Fruit fly (Drosophila melanogaster) whole organism, adult: ENCODE data around the gene Tmhs.
A peak's percentile ranks its signal among the peaks of the same experiment; 100 is the strongest.

Experiments used
- CG11617 ChIP-seq: fragments of 200-800 bp; sonication (Bioruptor generic); optimal IDR thresholded peaks from 2 replicates; lab custom pipeline; 2017; ENCODE audit warnings: mild to moderate bottlenecking, missing biosample characterization, missing genetic modification reagents, missing genetic modification characterization
- CG12768 ChIP-seq: fragments of 200-800 bp; sonication (Bioruptor generic); optimal IDR thresholded peaks from 2 replicates; lab custom pipeline; 2017; ENCODE audit warnings: missing biosample characterization, missing genetic modification characterization, mild to moderate bottlenecking, moderate library complexity, missing genetic modification reagents
- CG14711 ChIP-seq: fragments of 200-800 bp; sonication (Bioruptor generic); optimal IDR thresholded peaks from 2 replicates; lab custom pipeline; 2018; ENCODE audit warnings: missing biosample characterization, mild to moderate bottlenecking, missing genetic modification characterization, moderate library complexity
- CG1620 ChIP-seq: fragments of 200-800 bp; sonication (Bioruptor generic); optimal IDR thresholded peaks from 2 replicates; lab custom pipeline; 2016; ENCODE audit warnings: missing biosample characterization, missing genetic modification characterization
- CG33017 ChIP-seq: fragments of 200-800 bp; sonication (Bioruptor generic); optimal IDR thresholded peaks from 2 replicates; lab custom pipeline; 2018; ENCODE audit warnings: missing biosample characterization, mild to moderate bottlenecking, missing genetic modification characterization, moderate library complexity
- CG5204 ChIP-seq: fragments of 200-800 bp; sonication (Bioruptor generic); optimal IDR thresholded peaks from 2 replicates; lab custom pipeline; 2016; ENCODE audit warnings: missing biosample characterization, missing genetic modification characterization
- CG7045 ChIP-seq: fragments of 200-800 bp; sonication (Bioruptor generic); optimal IDR thresholded peaks from 2 replicates; lab custom pipeline; 2017; ENCODE audit warnings: missing biosample characterization, mild to moderate bottlenecking, missing genetic modification characterization
- CG7101 ChIP-seq: fragments of 200-800 bp; sonication (Bioruptor generic); optimal IDR thresholded peaks from 2 replicates; lab custom pipeline; 2018; ENCODE audit warnings: missing biosample characterization, mild to moderate bottlenecking, missing genetic modification characterization, moderate library complexity
- Clk ChIP-seq: fragments of 200-800 bp; sonication (Bioruptor generic); optimal IDR thresholded peaks from 2 replicates; lab custom pipeline; 2017; ENCODE audit warnings: missing biosample characterization, missing genetic modification characterization
- Crg-1 ChIP-seq: fragments of 200-800 bp; sonication (Bioruptor generic); optimal IDR thresholded peaks from 2 replicates; lab custom pipeline; 2016; ENCODE audit warnings: missing biosample characterization, missing genetic modification characterization
- Hr96 ChIP-seq: fragments of 200-800 bp; sonication (Bioruptor generic); optimal IDR thresholded peaks from 2 replicates; lab custom pipeline; 2016; ENCODE audit warnings: missing biosample characterization, missing genetic modification characterization
- Mnt ChIP-seq: fragments of 200-800 bp; sonication (Bioruptor generic); optimal IDR thresholded peaks from 2 replicates; lab custom pipeline; 2016; ENCODE audit warnings: missing biosample characterization, mild to moderate bottlenecking, missing genetic modification characterization
- bab1 ChIP-seq: fragments of 200-800 bp; sonication (Bioruptor generic); optimal IDR thresholded peaks from 3 replicates; lab custom pipeline; 2019; ENCODE audit warnings: missing biosample characterization, mild to moderate bottlenecking, missing genetic modification characterization, moderate library complexity
- cic ChIP-seq: fragments of 200-800 bp; sonication (Bioruptor generic); optimal IDR thresholded peaks from 2 replicates; lab custom pipeline; 2017; ENCODE audit warnings: missing biosample characterization, mild to moderate bottlenecking, missing genetic modification characterization, moderate library complexity
- cnc ChIP-seq, 2 experiments: fragments of >200 bp; optimal IDR thresholded peaks; 2 replicates each; lab custom pipeline; 2017
- kay ChIP-seq: fragments of 200-800 bp; sonication (Bioruptor generic); peaks from one replicate; lab custom pipeline; 2016; ENCODE audit warnings: missing biosample characterization, missing genetic modification characterization, borderline replicate concordance
- ovo ChIP-seq: fragments of 200-800 bp; sonication (Bioruptor generic); optimal IDR thresholded peaks from 2 replicates; lab custom pipeline; 2016; ENCODE audit warnings: missing biosample characterization, missing genetic modification characterization
- pad ChIP-seq: fragments of 200-800 bp; sonication (Bioruptor generic); optimal IDR thresholded peaks from 3 replicates; lab custom pipeline; 2017; ENCODE audit warnings: missing biosample characterization, missing genetic modification characterization, mild to moderate bottlenecking, moderate library complexity, missing genetic modification reagents
- tj ChIP-seq: fragments of 200-800 bp; sonication (Bioruptor generic); optimal IDR thresholded peaks from 3 replicates; lab custom pipeline; 2017; ENCODE audit warnings: missing biosample characterization, mild to moderate bottlenecking, missing genetic modification characterization, moderate library complexity
- toe ChIP-seq: fragments of 200-800 bp; sonication (Bioruptor generic); optimal IDR thresholded peaks from 2 replicates; lab custom pipeline; 2016; ENCODE audit warnings: missing biosample characterization, missing genetic modification characterization

Gene Tmhs

DNA sequence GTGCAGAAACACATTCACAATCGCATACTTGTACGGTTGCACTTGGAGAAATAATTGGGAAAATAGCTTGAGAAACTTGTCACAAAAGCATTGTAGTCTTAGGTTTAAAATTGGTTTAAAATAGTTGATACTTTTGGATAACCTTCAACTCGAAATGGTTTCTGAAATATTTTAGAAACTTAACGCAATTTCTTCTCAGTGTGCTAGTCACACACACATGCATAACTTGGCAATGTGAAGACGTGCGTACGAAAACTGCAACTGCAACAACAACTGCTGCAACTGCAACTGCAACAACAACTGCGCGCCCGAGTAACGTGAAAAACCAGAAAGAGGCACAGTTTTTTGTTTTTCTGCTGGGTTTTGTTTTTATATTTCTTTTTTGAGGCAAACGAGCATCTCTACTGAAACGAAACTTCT lies 678 bp downstream of the Tmhs start:
- TF ChIP-seq pad (GFP tag; lab: Kevin White, UChicago) = peak; percentile 8
- TF ChIP-seq CG12768 (GFP tag; lab: Kevin White, UChicago) = no peak
- TF ChIP-seq bab1 (GFP tag; lab: Kevin White, UChicago) = peak; percentile 72
- TF ChIP-seq CG7101 = peak; percentile 24
- TF ChIP-seq cic (GFP tag; lab: Kevin White, UChicago) = no peak
- TF ChIP-seq CG14711 (tag; lab: Kevin White, UChicago) = peak; percentile 32

DNA sequence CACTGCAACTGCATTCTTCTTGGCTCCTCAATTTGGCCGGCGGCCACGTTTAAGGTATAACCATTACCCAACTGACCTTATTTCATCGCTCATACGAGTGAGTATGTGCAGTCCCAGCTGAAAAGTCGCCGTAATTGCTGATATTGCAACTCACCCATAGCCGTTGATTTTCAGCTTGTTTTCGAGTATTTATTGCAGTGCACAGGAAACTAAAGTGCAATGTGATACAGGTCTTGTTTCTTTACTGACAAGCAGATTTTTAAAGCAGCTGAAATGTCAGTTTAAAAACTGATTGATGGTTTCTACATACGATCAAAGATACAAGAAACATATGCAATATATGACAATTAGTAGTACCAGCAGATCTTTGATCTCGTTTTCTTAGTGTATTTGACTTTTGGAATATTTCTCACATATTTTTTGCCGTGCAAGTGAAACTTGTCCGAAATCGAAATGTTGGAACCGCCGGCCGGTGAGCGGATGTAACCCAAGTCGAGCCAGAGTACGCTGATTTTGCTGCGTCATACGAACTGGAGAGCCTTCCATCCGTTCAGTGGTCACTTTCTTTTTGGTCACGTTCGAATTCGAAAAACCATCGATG lies 2.6 kb downstream of the Tmhs start:
- TF ChIP-seq Crg-1 (GFP tag; lab: Kevin White, UChicago) = no peak
- TF ChIP-seq tj = peak; percentile 99
- no peak for TF ChIP-seq CG11617 (GFP tag; lab: Kevin White, UChicago)
- no peak for TF ChIP-seq Mnt (GFP tag; lab: Kevin White, UChicago)
- TF ChIP-seq Clk = no peak

DNA sequence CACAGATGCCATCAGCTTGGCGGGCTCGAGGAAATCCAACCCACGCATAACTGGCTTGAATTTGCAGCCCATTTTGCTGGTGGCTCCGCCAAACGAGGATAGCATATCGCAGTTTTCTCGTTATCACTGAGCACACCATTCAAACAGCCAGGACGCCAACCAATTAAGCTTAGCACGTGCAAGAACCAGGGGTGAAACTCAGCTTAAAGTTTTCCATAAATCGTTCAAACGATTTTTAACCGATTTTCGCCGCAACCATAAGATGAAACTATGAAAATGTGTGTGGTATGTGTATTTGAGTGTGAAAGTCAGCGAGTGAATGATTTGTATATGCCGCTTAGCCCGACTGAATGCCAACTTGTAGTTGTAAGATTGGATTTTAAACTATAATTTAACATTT lies 5.5 kb downstream of the Tmhs start:
- TF ChIP-seq CG7045 (GFP tag; lab: Kevin White, UChicago) = no peak
- no peak for TF ChIP-seq Mnt (GFP tag; lab: Kevin White, UChicago)
- TF ChIP-seq Crg-1 (GFP tag; lab: Kevin White, UChicago) = no peak
- TF ChIP-seq CG5204 (GFP tag; lab: Kevin White, UChicago) = no peak
- no peak for TF ChIP-seq bab1 (GFP tag; lab: Kevin White, UChicago)
- TF ChIP-seq CG7101 = no peak
- no peak for TF ChIP-seq CG12768 (GFP tag; lab: Kevin White, UChicago)
- no peak for TF ChIP-seq Clk
- no peak for TF ChIP-seq kay (GFP tag; lab: Kevin White, UChicago)
- TF ChIP-seq tj = no peak
- no peak for TF ChIP-seq CG11617 (GFP tag; lab: Kevin White, UChicago)
- no peak for TF ChIP-seq pad (GFP tag; lab: Kevin White, UChicago)
- TF ChIP-seq Hr96 (GFP tag; lab: Kevin White, UChicago) = no peak
- no peak for TF ChIP-seq CG14711 (tag; lab: Kevin White, UChicago)
- TF ChIP-seq cnc (optimal IDR thresholded peaks at IDR 0.05; lab: Kevin White, UChicago) = no peak
- TF ChIP-seq cic (GFP tag; lab: Kevin White, UChicago) = no peak
- TF ChIP-seq toe = no peak

DNA sequence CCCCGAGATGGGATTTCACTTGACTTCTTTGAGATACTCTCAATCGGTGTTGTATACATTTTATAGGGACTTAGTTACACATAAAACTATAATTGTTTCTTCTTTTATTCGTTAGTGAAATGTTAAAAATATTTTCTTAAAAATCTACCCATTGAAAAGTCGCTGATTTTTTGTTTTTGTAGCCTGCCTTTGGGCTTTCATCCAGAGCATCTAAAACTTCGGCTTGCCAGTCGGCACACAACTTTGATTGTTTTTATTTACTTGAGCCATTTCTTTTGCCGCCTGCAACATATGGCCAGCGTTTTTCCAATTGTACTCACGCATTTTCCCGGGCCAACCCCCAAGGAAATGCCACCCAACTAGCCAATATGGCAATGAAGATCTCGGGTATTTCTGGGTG lies 6.5 kb downstream of the Tmhs start:
- TF ChIP-seq tj (no peak), Crg-1 (GFP tag; lab: Kevin White, UChicago) (no peak), CG12768 (GFP tag; lab: Kevin White, UChicago) (no peak), bab1 (GFP tag; lab: Kevin White, UChicago) (no peak), Hr96 (GFP tag; lab: Kevin White, UChicago) (no peak), CG7045 (GFP tag; lab: Kevin White, UChicago) (no peak), CG11617 (GFP tag; lab: Kevin White, UChicago) (no peak), pad (GFP tag; lab: Kevin White, UChicago) (no peak), cnc (optimal IDR thresholded peaks at IDR 0.05; lab: Kevin White, UChicago) (no peak), CG14711 (tag; lab: Kevin White, UChicago) (no peak), cic (GFP tag; lab: Kevin White, UChicago) (no peak), Clk (no peak), CG5204 (GFP tag; lab: Kevin White, UChicago) (no peak)

DNA sequence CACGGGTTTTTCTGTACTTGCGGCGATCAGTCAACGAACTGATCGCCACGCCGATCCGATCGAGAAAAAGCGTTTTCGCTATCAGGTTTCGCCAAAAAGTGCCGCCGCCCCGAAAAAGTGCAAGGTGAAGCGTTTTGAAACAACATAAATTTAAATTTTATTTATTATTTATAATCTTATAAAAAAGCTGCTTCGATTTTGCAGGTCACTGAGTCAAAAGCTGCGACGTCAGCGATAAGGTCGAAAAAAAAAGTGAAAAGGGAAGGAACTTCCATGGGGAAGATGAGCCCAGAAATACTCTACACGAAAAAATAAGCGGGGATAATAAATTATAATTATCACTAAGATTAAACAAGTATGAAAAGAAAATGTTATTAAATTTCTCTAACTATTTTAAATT lies 12.3 kb downstream of the Tmhs start:
- TF ChIP-seq CG1620 (GFP tag; lab: Kevin White, UChicago) = no peak
- peak; percentile 86 for TF ChIP-seq tj

DNA sequence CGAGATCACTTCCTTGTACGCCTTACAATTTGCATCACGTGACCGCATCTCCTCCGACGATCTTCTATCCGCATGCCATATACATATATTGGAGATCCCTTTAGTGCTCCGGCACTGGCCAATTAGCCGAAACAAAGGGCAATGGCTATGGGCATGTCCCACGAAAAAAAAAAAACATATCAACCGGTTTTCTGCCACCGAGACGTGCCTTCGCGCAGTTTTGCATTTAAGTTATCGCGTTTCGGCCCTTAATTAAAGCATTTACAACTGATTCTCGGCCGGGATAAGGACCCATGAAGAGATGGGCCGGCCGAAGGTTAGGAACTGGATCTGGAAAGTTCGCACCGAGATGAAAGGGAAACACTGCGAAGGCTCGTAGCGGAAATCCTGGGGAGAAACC lies 14.2 kb downstream of the Tmhs start:
- TF ChIP-seq cnc (optimal IDR thresholded peaks at IDR 0.05; lab: Kevin White, UChicago) (no peak), CG11617 (GFP tag; lab: Kevin White, UChicago) (no peak), bab1 (GFP tag; lab: Kevin White, UChicago) (no peak), Crg-1 (GFP tag; lab: Kevin White, UChicago) (no peak), CG12768 (GFP tag; lab: Kevin White, UChicago) (no peak), Mnt (GFP tag; lab: Kevin White, UChicago) (no peak), CG14711 (tag; lab: Kevin White, UChicago) (no peak), cic (GFP tag; lab: Kevin White, UChicago) (no peak), Hr96 (GFP tag; lab: Kevin White, UChicago) (no peak), ovo (GFP tag; lab: Kevin White, UChicago) (no peak), pad (GFP tag; lab: Kevin White, UChicago) (no peak), Clk (no peak), CG33017 (tag; lab: Kevin White, UChicago) (no peak), kay (GFP tag; lab: Kevin White, UChicago) (no peak), toe (no peak), tj (no peak)

DNA sequence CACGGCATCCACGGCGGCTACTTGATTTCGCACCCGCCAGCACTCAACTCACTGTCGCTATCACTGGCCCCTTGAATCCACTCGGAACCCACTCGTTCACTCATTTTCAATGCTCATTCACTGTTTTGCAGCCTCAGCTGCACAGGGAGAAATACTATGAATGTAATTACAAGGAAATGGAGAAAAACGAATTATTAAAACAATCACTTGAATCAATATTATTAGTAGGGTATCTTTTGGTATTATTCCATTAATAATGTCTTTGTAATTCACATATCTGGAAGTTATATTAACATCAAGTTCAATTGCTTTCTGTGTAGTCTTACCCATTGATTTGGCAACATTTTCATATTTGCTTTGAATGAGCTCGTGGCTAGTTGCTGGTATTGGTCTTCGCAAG lies 15.2 kb downstream of the Tmhs start:
- no peak for TF ChIP-seq kay (GFP tag; lab: Kevin White, UChicago)
- no peak for TF ChIP-seq Clk
- TF ChIP-seq ovo (GFP tag; lab: Kevin White, UChicago) = no peak
- no peak for TF ChIP-seq Crg-1 (GFP tag; lab: Kevin White, UChicago)
- no peak for TF ChIP-seq toe
- no peak for TF ChIP-seq Hr96 (GFP tag; lab: Kevin White, UChicago)
- no peak for TF ChIP-seq CG7101
- no peak for TF ChIP-seq Mnt (GFP tag; lab: Kevin White, UChicago)
- TF ChIP-seq CG7045 (GFP tag; lab: Kevin White, UChicago) = no peak
- no peak for TF ChIP-seq tj
- no peak for TF ChIP-seq CG12768 (GFP tag; lab: Kevin White, UChicago)
- no peak for TF ChIP-seq CG33017 (tag; lab: Kevin White, UChicago)
- TF ChIP-seq CG11617 (GFP tag; lab: Kevin White, UChicago) = no peak
- no peak for TF ChIP-seq CG5204 (GFP tag; lab: Kevin White, UChicago)
- TF ChIP-seq pad (GFP tag; lab: Kevin White, UChicago) = no peak
- TF ChIP-seq CG1620 (GFP tag; lab: Kevin White, UChicago) = no peak
- no peak for TF ChIP-seq cic (GFP tag; lab: Kevin White, UChicago)
- TF ChIP-seq bab1 (GFP tag; lab: Kevin White, UChicago) = no peak
- TF ChIP-seq cnc (optimal IDR thresholded peaks at IDR 0.05; lab: Kevin White, UChicago) = no peak
- no peak for TF ChIP-seq CG14711 (tag; lab: Kevin White, UChicago)
